Fruit fly (Drosophila melanogaster) whole organism, adult: Measurements from ENCODE around the gene CG5835.

Experiments used
- CG11617 ChIP-seq: fragments of 200-800 bp; sonication (Bioruptor generic); optimal IDR thresholded peaks from 2 replicates; lab custom pipeline; 2017; ENCODE audit warnings: mild to moderate bottlenecking, missing biosample characterization, missing genetic modification reagents, missing genetic modification characterization
- CG12768 ChIP-seq: fragments of 200-800 bp; sonication (Bioruptor generic); optimal IDR thresholded peaks from 2 replicates; lab custom pipeline; 2017; ENCODE audit warnings: missing biosample characterization, missing genetic modification characterization, mild to moderate bottlenecking, moderate library complexity, missing genetic modification reagents
- CG14711 ChIP-seq: fragments of 200-800 bp; sonication (Bioruptor generic); optimal IDR thresholded peaks from 2 replicates; lab custom pipeline; 2018; ENCODE audit warnings: missing biosample characterization, mild to moderate bottlenecking, missing genetic modification characterization, moderate library complexity
- CG1620 ChIP-seq: fragments of 200-800 bp; sonication (Bioruptor generic); optimal IDR thresholded peaks from 2 replicates; lab custom pipeline; 2016; ENCODE audit warnings: missing biosample characterization, missing genetic modification characterization
- CG33017 ChIP-seq: fragments of 200-800 bp; sonication (Bioruptor generic); optimal IDR thresholded peaks from 2 replicates; lab custom pipeline; 2018; ENCODE audit warnings: missing biosample characterization, mild to moderate bottlenecking, missing genetic modification characterization, moderate library complexity
- CG5204 ChIP-seq: fragments of 200-800 bp; sonication (Bioruptor generic); optimal IDR thresholded peaks from 2 replicates; lab custom pipeline; 2016; ENCODE audit warnings: missing biosample characterization, missing genetic modification characterization
- CG7045 ChIP-seq: fragments of 200-800 bp; sonication (Bioruptor generic); optimal IDR thresholded peaks from 2 replicates; lab custom pipeline; 2017; ENCODE audit warnings: missing biosample characterization, mild to moderate bottlenecking, missing genetic modification characterization
- CG7101 ChIP-seq: fragments of 200-800 bp; sonication (Bioruptor generic); optimal IDR thresholded peaks from 2 replicates; lab custom pipeline; 2018; ENCODE audit warnings: missing biosample characterization, mild to moderate bottlenecking, missing genetic modification characterization, moderate library complexity
- Clk ChIP-seq: fragments of 200-800 bp; sonication (Bioruptor generic); optimal IDR thresholded peaks from 2 replicates; lab custom pipeline; 2017; ENCODE audit warnings: missing biosample characterization, missing genetic modification characterization
- Crg-1 ChIP-seq: fragments of 200-800 bp; sonication (Bioruptor generic); optimal IDR thresholded peaks from 2 replicates; lab custom pipeline; 2016; ENCODE audit warnings: missing biosample characterization, missing genetic modification characterization
- Hr96 ChIP-seq: fragments of 200-800 bp; sonication (Bioruptor generic); optimal IDR thresholded peaks from 2 replicates; lab custom pipeline; 2016; ENCODE audit warnings: missing biosample characterization, missing genetic modification characterization
- Mnt ChIP-seq: fragments of 200-800 bp; sonication (Bioruptor generic); optimal IDR thresholded peaks from 2 replicates; lab custom pipeline; 2016; ENCODE audit warnings: missing biosample characterization, mild to moderate bottlenecking, missing genetic modification characterization
- bab1 ChIP-seq: fragments of 200-800 bp; sonication (Bioruptor generic); optimal IDR thresholded peaks from 3 replicates; lab custom pipeline; 2019; ENCODE audit warnings: missing biosample characterization, mild to moderate bottlenecking, missing genetic modification characterization, moderate library complexity
- cic ChIP-seq: fragments of 200-800 bp; sonication (Bioruptor generic); optimal IDR thresholded peaks from 2 replicates; lab custom pipeline; 2017; ENCODE audit warnings: missing biosample characterization, mild to moderate bottlenecking, missing genetic modification characterization, moderate library complexity
- cnc ChIP-seq, 2 experiments: fragments of >200 bp; optimal IDR thresholded peaks; 2 replicates each; lab custom pipeline; 2017
- kay ChIP-seq: fragments of 200-800 bp; sonication (Bioruptor generic); peaks from one replicate; lab custom pipeline; 2016; ENCODE audit warnings: missing biosample characterization, missing genetic modification characterization, borderline replicate concordance
- ovo ChIP-seq: fragments of 200-800 bp; sonication (Bioruptor generic); optimal IDR thresholded peaks from 2 replicates; lab custom pipeline; 2016; ENCODE audit warnings: missing biosample characterization, missing genetic modification characterization
- pad ChIP-seq: fragments of 200-800 bp; sonication (Bioruptor generic); optimal IDR thresholded peaks from 3 replicates; lab custom pipeline; 2017; ENCODE audit warnings: missing biosample characterization, missing genetic modification characterization, mild to moderate bottlenecking, moderate library complexity, missing genetic modification reagents
- tj ChIP-seq: fragments of 200-800 bp; sonication (Bioruptor generic); optimal IDR thresholded peaks from 3 replicates; lab custom pipeline; 2017; ENCODE audit warnings: missing biosample characterization, mild to moderate bottlenecking, missing genetic modification characterization, moderate library complexity
- toe ChIP-seq: fragments of 200-800 bp; sonication (Bioruptor generic); optimal IDR thresholded peaks from 2 replicates; lab custom pipeline; 2016; ENCODE audit warnings: missing biosample characterization, missing genetic modification characterization

CG5835 gene

DNA sequence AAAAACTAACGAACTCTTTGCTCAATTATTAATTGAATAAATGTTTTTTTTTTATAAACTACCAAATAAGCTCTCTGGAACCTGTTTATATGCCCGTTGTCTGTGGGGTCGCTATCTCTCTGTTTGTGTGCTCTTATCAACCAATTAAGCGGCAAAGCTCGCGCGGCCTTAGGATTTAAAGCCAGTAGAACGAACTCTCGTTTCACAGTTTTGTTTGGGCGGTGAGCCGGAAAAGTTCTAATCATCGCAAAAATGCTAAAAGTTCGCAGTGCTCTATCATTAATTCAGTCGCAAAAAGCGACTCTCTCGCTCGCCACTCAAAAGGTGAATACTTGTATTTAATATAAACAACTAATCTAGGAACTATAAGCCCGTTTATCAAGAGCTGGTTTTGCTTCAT lies 18.5 kb downstream of the CG5835 start, which contains the start of gene Cyp12a4:
TSS of gene Cyp12a4 (plus strand) at position 202 of the 400 bp plus-strand sequence.
- TF ChIP-seq Crg-1 (GFP tag; lab: Kevin White, UChicago) = peak; percentile 26
- TF ChIP-seq Mnt (GFP tag; lab: Kevin White, UChicago) = peak; percentile 64
- no peak for TF ChIP-seq pad (GFP tag; lab: Kevin White, UChicago)
- no peak for TF ChIP-seq Clk
- TF ChIP-seq CG33017 = peak; percentile 59
- peak; percentile 92 for TF ChIP-seq cic (GFP tag; lab: Kevin White, UChicago)
- TF ChIP-seq kay (GFP tag; lab: Kevin White, UChicago) = peak; percentile 41
- TF ChIP-seq CG5204 (GFP tag; lab: Kevin White, UChicago) = peak; percentile 20
- peak; percentile 5 for TF ChIP-seq CG7045
- peak; percentile 70 for TF ChIP-seq CG12768
- peak; percentile 3 for TF ChIP-seq CG14711 (tag; lab: Kevin White, UChicago)
- peak; percentile 49 for TF ChIP-seq CG7101
- TF ChIP-seq CG11617 (GFP tag; lab: Kevin White, UChicago) = no peak
- TF ChIP-seq toe (GFP tag; lab: Kevin White, UChicago) = peak; percentile 6
- TF ChIP-seq bab1 (GFP tag; lab: Kevin White, UChicago) = peak; percentile 14
- TF ChIP-seq ovo (GFP tag; lab: Kevin White, UChicago) = no peak

DNA sequence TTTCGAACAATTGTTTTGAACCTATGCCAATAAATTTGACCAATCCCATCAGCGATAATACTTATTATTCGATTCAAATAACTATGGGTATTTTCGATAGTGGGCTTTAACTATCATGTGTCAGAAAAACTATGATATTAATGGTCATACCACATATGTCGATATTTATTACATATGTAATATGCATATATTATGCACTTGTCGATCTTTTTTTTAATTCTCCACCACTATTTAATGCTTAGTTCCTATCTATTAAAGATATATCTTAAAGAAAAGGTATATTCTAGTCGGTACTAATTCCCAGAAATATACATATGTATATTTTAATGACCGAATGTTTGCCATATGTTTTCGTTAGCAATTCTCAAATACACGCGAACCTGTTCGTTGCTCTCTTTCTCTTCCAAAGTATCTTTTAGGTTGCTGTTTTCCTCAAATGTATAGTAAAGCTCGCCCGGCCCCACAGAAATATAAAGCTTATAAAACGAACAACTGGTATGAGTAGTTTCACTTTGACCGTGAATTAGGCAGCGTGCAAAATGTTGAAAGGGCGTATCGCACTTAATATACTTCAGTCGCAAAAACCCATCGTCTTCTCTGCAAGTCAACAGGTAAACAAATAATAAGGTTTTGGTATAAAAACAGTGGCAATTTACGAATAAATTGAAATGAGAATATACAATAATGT lies 21.2 kb downstream of the CG5835 start, which contains the start of gene Cyp12a5:
TSS of gene Cyp12a5 (plus strand) at position 503 of the 688 bp plus-strand sequence.
- TF ChIP-seq Hr96 (GFP tag; lab: Kevin White, UChicago) = no peak
- TF ChIP-seq Clk = no peak
- TF ChIP-seq ovo (GFP tag; lab: Kevin White, UChicago) = no peak
- TF ChIP-seq CG7045 = no peak
- TF ChIP-seq tj = peak; percentile 5
- TF ChIP-seq toe (GFP tag; lab: Kevin White, UChicago) = no peak
- TF ChIP-seq CG14711 (tag; lab: Kevin White, UChicago) = no peak
- peak; percentile 75 for TF ChIP-seq kay (GFP tag; lab: Kevin White, UChicago)
- TF ChIP-seq bab1 (GFP tag; lab: Kevin White, UChicago) = peak; percentile 2
- no peak for TF ChIP-seq Crg-1 (GFP tag; lab: Kevin White, UChicago)
- TF ChIP-seq cnc (optimal IDR thresholded peaks at IDR 0.05; lab: Kevin White, UChicago) = no peak
- no peak for TF ChIP-seq CG5204 (GFP tag; lab: Kevin White, UChicago)
- peak; percentile 61 for TF ChIP-seq CG11617 (GFP tag; lab: Kevin White, UChicago)
- TF ChIP-seq cic (GFP tag; lab: Kevin White, UChicago) = peak; percentile 85
- peak; percentile 29 for TF ChIP-seq Mnt (GFP tag; lab: Kevin White, UChicago)
- peak; percentile 64 for TF ChIP-seq CG7101
- no peak for TF ChIP-seq CG1620 (GFP tag; lab: Kevin White, UChicago)
- no peak for TF ChIP-seq CG12768
- TF ChIP-seq CG33017 = peak; percentile 67
- no peak for TF ChIP-seq pad (GFP tag; lab: Kevin White, UChicago)

- TF ChIP-seq kay (GFP tag; lab: Kevin White, UChicago) (no peak), pad (GFP tag; lab: Kevin White, UChicago) (no peak), CG5204 (GFP tag; lab: Kevin White, UChicago) (no peak), CG1620 (GFP tag; lab: Kevin White, UChicago) (no peak), Clk (no peak), ovo (GFP tag; lab: Kevin White, UChicago) (no peak), CG12768 (no peak), tj (no peak), CG7101 (no peak), CG33017 (no peak), bab1 (GFP tag; lab: Kevin White, UChicago) (no peak), Crg-1 (GFP tag; lab: Kevin White, UChicago) (no peak), CG14711 (tag; lab: Kevin White, UChicago) (no peak), CG7045 (no peak), toe (GFP tag; lab: Kevin White, UChicago) (no peak), cic (GFP tag; lab: Kevin White, UChicago) (no peak), CG11617 (GFP tag; lab: Kevin White, UChicago) (no peak), Mnt (GFP tag; lab: Kevin White, UChicago) (no peak)
These were observed 34.9 kb downstream of the CG5835 start for dm6 chr3R:19118505-19119138.

dm6 chr3R:19113836-19114235 lies 39.6 kb downstream of the CG5835 start:
- TF ChIP-seq CG7045 (no peak), Mnt (GFP tag; lab: Kevin White, UChicago) (no peak), CG33017 (no peak), Clk (no peak), CG11617 (GFP tag; lab: Kevin White, UChicago) (no peak), Crg-1 (GFP tag; lab: Kevin White, UChicago) (no peak), CG1620 (GFP tag; lab: Kevin White, UChicago) (no peak), cic (GFP tag; lab: Kevin White, UChicago) (no peak), toe (GFP tag; lab: Kevin White, UChicago) (no peak), CG7101 (no peak), pad (GFP tag; lab: Kevin White, UChicago) (no peak), Hr96 (GFP tag; lab: Kevin White, UChicago) (no peak), cnc (optimal IDR thresholded peaks at IDR 0.05; lab: Kevin White, UChicago) (no peak), CG12768 (no peak), bab1 (GFP tag; lab: Kevin White, UChicago) (peak; percentile 73), tj (peak; percentile 66), CG5204 (GFP tag; lab: Kevin White, UChicago) (no peak)

DNA sequence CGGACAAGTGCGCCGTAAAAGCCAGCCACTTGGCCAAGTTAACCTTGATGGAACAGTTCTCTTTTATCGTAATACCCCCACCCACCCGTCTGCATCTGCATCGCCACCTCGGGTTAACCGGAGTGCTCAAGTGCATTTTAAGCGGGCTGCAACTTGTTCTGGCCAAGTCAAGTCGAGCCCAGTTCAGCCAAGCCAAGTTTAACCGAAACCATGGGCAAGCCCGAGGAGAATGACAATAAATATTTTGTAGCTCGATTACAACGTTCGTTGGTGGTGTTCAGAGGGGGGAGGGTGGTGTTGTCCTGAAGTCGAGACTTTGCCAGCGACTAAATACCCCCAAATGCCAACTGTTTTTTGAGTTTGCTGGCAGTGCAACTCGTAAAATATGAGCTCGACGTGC lies 41.1 kb downstream of the CG5835 start:
- TF ChIP-seq CG33017 (no peak), CG7045 (no peak), tj (peak; percentile 74), Crg-1 (GFP tag; lab: Kevin White, UChicago) (no peak), toe (GFP tag; lab: Kevin White, UChicago) (no peak)
